Worm (Caenorhabditis elegans) whole organism, late embryonic: ENCODE data around the gene C14C11.1.

ENCODE experiments used
- C08G9.2 ChIP-seq: sonication (generic microtip); optimal IDR thresholded peaks from 2 replicates; lab custom pipeline; 2016; ENCODE audit warnings: mild to moderate bottlenecking, missing genetic modification characterization, moderate library complexity, missing compliant biosample characterization
- K02D7.2 ChIP-seq: sonication (generic microtip); optimal IDR thresholded peaks from 2 replicates; lab custom pipeline; 2017; ENCODE audit warnings: mild to moderate bottlenecking, missing genetic modification characterization, missing compliant biosample characterization
- Y22D7AL.16 ChIP-seq: sonication (generic microtip); optimal IDR thresholded peaks from 2 replicates; lab custom pipeline; 2016; ENCODE audit warnings: missing genetic modification characterization, missing compliant biosample characterization
- ahr-1 ChIP-seq: sonication (generic microtip); optimal IDR thresholded peaks from 2 replicates; lab custom pipeline; 2016; ENCODE audit warnings: missing genetic modification characterization, missing compliant biosample characterization
- ceh-14 ChIP-seq: sonication (generic microtip); optimal IDR thresholded peaks from 2 replicates; lab custom pipeline; 2016; ENCODE audit warnings: missing genotype, missing genetic modification characterization, missing compliant biosample characterization
- ceh-18 ChIP-seq: sonication (generic microtip); optimal IDR thresholded peaks from 2 replicates; lab custom pipeline; 2016; ENCODE audit warnings: missing genetic modification characterization, missing compliant biosample characterization
- ceh-2 ChIP-seq: sonication (generic microtip); optimal IDR thresholded peaks from 2 replicates; lab custom pipeline; 2016; ENCODE audit warnings: missing genotype, missing genetic modification characterization, missing compliant biosample characterization
- ceh-22 ChIP-seq: sonication (generic microtip); optimal IDR thresholded peaks from 2 replicates; lab custom pipeline; 2017; ENCODE audit warnings: missing biosample characterization, missing genetic modification characterization
- ceh-30 ChIP-seq: fragments of 150-350 bp; optimal IDR thresholded peaks from 2 replicates; lab custom pipeline; 2014; ENCODE audit warnings: missing biosample characterization, missing genetic modification characterization
- ceh-31 ChIP-seq: sonication (generic microtip); optimal IDR thresholded peaks from 2 replicates; lab custom pipeline; 2016; ENCODE audit warnings: missing genetic modification characterization, missing compliant biosample characterization
- ceh-34 ChIP-seq: sonication (generic microtip); optimal IDR thresholded peaks from 2 replicates; lab custom pipeline; 2016; ENCODE audit warnings: mild to moderate bottlenecking, missing genetic modification characterization, missing compliant biosample characterization
- ceh-45 ChIP-seq: fragments of 200-800 bp; sonication (Bioruptor generic); IDR thresholded peaks from 2 replicates; pipeline ENCODE4 v1.3.6; 2022; ENCODE audit warnings: missing genetic modification reagents, missing genetic modification characterization, missing compliant biosample characterization
- ceh-48 ChIP-seq: sonication (generic microtip); optimal IDR thresholded peaks from 2 replicates; lab custom pipeline; 2016; ENCODE audit warnings: missing genetic modification characterization, inconsistent platforms, missing compliant biosample characterization
- ceh-9 ChIP-seq: sonication (generic microtip); optimal IDR thresholded peaks from 2 replicates; lab custom pipeline; 2016; ENCODE audit warnings: mild to moderate bottlenecking, missing genetic modification characterization, inconsistent platforms, missing compliant biosample characterization
- che-1 ChIP-seq: sonication (generic microtip); optimal IDR thresholded peaks from 2 replicates; lab custom pipeline; 2016; ENCODE audit warnings: mild to moderate bottlenecking, missing genetic modification characterization, missing compliant biosample characterization
- dmd-4 ChIP-seq: sonication (generic microtip); optimal IDR thresholded peaks from 2 replicates; lab custom pipeline; 2016; ENCODE audit warnings: borderline replicate concordance, missing genetic modification characterization, missing compliant biosample characterization
- elt-2 ChIP-seq: sonication (generic microtip); optimal IDR thresholded peaks from 2 replicates; lab custom pipeline; 2016; ENCODE audit warnings: missing genetic modification reagents, missing genetic modification characterization, missing compliant biosample characterization
- ets-4 ChIP-seq: sonication (generic microtip); optimal IDR thresholded peaks from 2 replicates; lab custom pipeline; 2016; ENCODE audit warnings: missing genetic modification characterization, missing compliant biosample characterization
- eyg-1 ChIP-seq: sonication (generic microtip); optimal IDR thresholded peaks from 2 replicates; lab custom pipeline; 2016; ENCODE audit warnings: missing genotype, missing genetic modification characterization, missing compliant biosample characterization
- hlh-15 ChIP-seq: sonication (generic microtip); optimal IDR thresholded peaks from 2 replicates; lab custom pipeline; 2016; ENCODE audit warnings: missing genetic modification characterization, missing compliant biosample characterization
- hlh-30 ChIP-seq: sonication (generic microtip); optimal IDR thresholded peaks from 2 replicates; lab custom pipeline; 2017; ENCODE audit warnings: antibody characterized with exemption, missing genetic modification characterization, missing compliant biosample characterization; ENCODE audit not compliant: insufficient read depth
- lin-11 ChIP-seq: fragments of 200-800 bp; sonication (Bioruptor generic); optimal IDR thresholded peaks from 2 replicates; lab custom pipeline; 2018; ENCODE audit warnings: mild to moderate bottlenecking, missing genetic modification characterization, missing compliant biosample characterization
- odd-2 ChIP-seq: sonication (generic microtip); optimal IDR thresholded peaks from 2 replicates; lab custom pipeline; 2017; ENCODE audit warnings: antibody characterized with exemption, mild to moderate bottlenecking, missing genetic modification characterization, missing compliant biosample characterization
- pag-3 ChIP-seq: sonication (generic microtip); optimal IDR thresholded peaks from 2 replicates; lab custom pipeline; 2016; ENCODE audit warnings: missing compliant biosample characterization, missing genetic modification characterization, borderline replicate concordance
- pat-9 ChIP-seq: fragments of 200-800 bp; sonication (Bioruptor generic); optimal IDR thresholded peaks from 2 replicates; lab custom pipeline; 2018; ENCODE audit warnings: mild to moderate bottlenecking, missing genetic modification characterization, moderate library complexity, missing compliant biosample characterization
- pax-1 ChIP-seq: fragments of 150-350 bp; optimal IDR thresholded peaks from 2 replicates; lab custom pipeline; 2014; ENCODE audit warnings: missing biosample characterization, missing genetic modification characterization
- pha-2 ChIP-seq: sonication (generic microtip); optimal IDR thresholded peaks from 2 replicates; lab custom pipeline; 2017; ENCODE audit warnings: mild to moderate bottlenecking, missing genetic modification characterization, missing compliant biosample characterization
- pros-1 ChIP-seq: fragments of 150-350 bp; optimal IDR thresholded peaks from 2 replicates; lab custom pipeline; 2014; ENCODE audit warnings: missing biosample characterization, missing genetic modification reagents, missing genetic modification characterization
- ref-2 ChIP-seq: sonication (generic microtip); optimal IDR thresholded peaks from 2 replicates; lab custom pipeline; 2016; ENCODE audit warnings: missing genetic modification characterization, missing compliant biosample characterization
- rnt-1 ChIP-seq: sonication (generic microtip); optimal IDR thresholded peaks from 2 replicates; lab custom pipeline; 2016; ENCODE audit warnings: missing genetic modification characterization, missing compliant biosample characterization
- sdc-2 ChIP-seq: sonication (generic microtip); optimal IDR thresholded peaks from 2 replicates; lab custom pipeline; 2016; ENCODE audit warnings: missing genotype, missing genetic modification characterization, missing compliant biosample characterization
- sox-4 ChIP-seq: sonication (generic microtip); optimal IDR thresholded peaks from 2 replicates; lab custom pipeline; 2017; ENCODE audit warnings: mild to moderate bottlenecking, missing genetic modification characterization, inconsistent platforms, missing compliant biosample characterization
- unc-3 ChIP-seq, 2 experiments: fragments of 200-800 bp in 1 of 2; sonication (Bioruptor generic) in 1 of 2; sonication (generic microtip) in 1 of 2; conservative IDR thresholded peaks in 1 of 2; optimal IDR thresholded peaks in 1 of 2; 2 replicates each; pipeline versions ENCODE4 v1.3.6 to Lab custom; 2016 to 2022; ENCODE audit warnings: missing compliant biosample characterization in 2 of 2, missing genetic modification characterization in 2 of 2, missing genetic modification reagents in 1 of 2
- unc-42 ChIP-seq: sonication (generic microtip); optimal IDR thresholded peaks from 2 replicates; lab custom pipeline; 2016; ENCODE audit warnings: missing genotype, missing genetic modification characterization, missing compliant biosample characterization
- unc-55 ChIP-seq: sonication (generic microtip); optimal IDR thresholded peaks from 2 replicates; lab custom pipeline; 2017; ENCODE audit warnings: missing biosample characterization, missing genetic modification reagents, missing genetic modification characterization
- unc-86 ChIP-seq: sonication (generic microtip); optimal IDR thresholded peaks from 2 replicates; lab custom pipeline; 2016; ENCODE audit warnings: missing genetic modification characterization, missing compliant biosample characterization

Gene C14C11.1

ce11 chrV:5653990-5654499 lies 9.4 kb upstream of the C14C11.1 start, which contains the start of gene hex-2:
TSS of gene hex-2 (plus strand) at chrV:5654449.
- no peak for TF ChIP-seq sox-4 (tag; lab: Kevin White, UChicago)
- peak; percentile 17 for TF ChIP-seq elt-2 (tag; lab: Kevin White, UChicago)
- no peak for TF ChIP-seq Y22D7AL.16 (tag; lab: Kevin White, UChicago)

- TF ChIP-seq pat-9 (tag; lab: Kevin White, UChicago) (no peak), C08G9.2 (no peak), ceh-45 (GFP tag; lab: Robert Waterston, UW) (no peak), ceh-48 (tag; lab: Kevin White, UChicago) (no peak), ceh-22 (tag; lab: Kevin White, UChicago) (no peak), ceh-14 (tag; lab: Kevin White, UChicago) (no peak), dmd-4 (tag; lab: Kevin White, UChicago) (no peak), ahr-1 (tag; lab: Kevin White, UChicago) (no peak), rnt-1 (tag; lab: Kevin White, UChicago) (no peak), che-1 (tag; lab: Kevin White, UChicago) (no peak), ceh-18 (tag; lab: Kevin White, UChicago) (no peak), ets-4 (tag; lab: Kevin White, UChicago) (no peak), sdc-2 (tag; lab: Kevin White, UChicago) (no peak), pax-1 (tag; lab: Kevin White, UChicago) (no peak), pag-3 (no peak), ceh-34 (no peak), unc-86 (tag; lab: Kevin White, UChicago) (no peak), odd-2 (tag; lab: Kevin White, UChicago) (no peak)
Observed at ce11 chrV:5660604-5661209, 2.7 kb upstream of the C14C11.1 start, which contains the start of the genes mut-14 and C14C11.2. TSS of gene mut-14 (minus strand) at chrV:5660704. TSS of gene C14C11.2 (plus strand) at chrV:5661159.

- TF ChIP-seq lin-11 (tag; lab: Kevin White, UChicago) = no peak
- no peak for TF ChIP-seq sdc-2 (tag; lab: Kevin White, UChicago)
- TF ChIP-seq pros-1 = no peak
- no peak for TF ChIP-seq sox-4 (tag; lab: Kevin White, UChicago)
- no peak for TF ChIP-seq unc-42
- TF ChIP-seq ets-4 (tag; lab: Kevin White, UChicago) = no peak
- no peak for TF ChIP-seq pha-2
- no peak for TF ChIP-seq ceh-31 (tag; lab: Kevin White, UChicago)
- no peak for TF ChIP-seq K02D7.2 (tag; lab: Kevin White, UChicago)
Observed at ce11 chrV:5666036-5666729, 2.8 kb downstream of the C14C11.1 start, which contains the start of gene C14C11.7. TSS of gene C14C11.7 (minus strand) at chrV:5666086.

- no peak for TF ChIP-seq sox-4 (tag; lab: Kevin White, UChicago)
- no peak for TF ChIP-seq rnt-1 (tag; lab: Kevin White, UChicago)
- TF ChIP-seq unc-42 = no peak
- TF ChIP-seq ceh-9 (tag; lab: Kevin White, UChicago) = no peak
- no peak for TF ChIP-seq ceh-30 (tag; lab: Kevin White, UChicago)
- TF ChIP-seq hlh-30 = no peak
- TF ChIP-seq ceh-2 = no peak
- no peak for TF ChIP-seq unc-55 (GFP tag; lab: Kevin White, UChicago)
- no peak for TF ChIP-seq K02D7.2 (tag; lab: Kevin White, UChicago)
- TF ChIP-seq unc-3 (GFP tag; conservative IDR thresholded peaks at IDR 0.05; lab: Robert Waterston, UW) = no peak
- TF ChIP-seq unc-3 (tag; optimal IDR thresholded peaks at IDR 0.05; lab: Kevin White, UChicago) = no peak
- no peak for TF ChIP-seq eyg-1
- TF ChIP-seq pat-9 (tag; lab: Kevin White, UChicago) = no peak
- no peak for TF ChIP-seq ref-2 (tag; lab: Kevin White, UChicago)
- no peak for TF ChIP-seq unc-86 (tag; lab: Kevin White, UChicago)
- TF ChIP-seq dmd-4 (tag; lab: Kevin White, UChicago) = no peak
- TF ChIP-seq hlh-15 (tag; lab: Kevin White, UChicago) = no peak
- TF ChIP-seq ceh-34 = no peak
- TF ChIP-seq pha-2 = no peak
Observed at ce11 chrV:5667337-5667736, 3.9 kb downstream of the C14C11.1 start.
